Worm (Caenorhabditis elegans): Measurements from ENCODE around the gene R07A4.2.
A peak's percentile ranks its signal among the peaks of the same experiment; 100 is the strongest.

The R07A4.2 gene

DNA sequence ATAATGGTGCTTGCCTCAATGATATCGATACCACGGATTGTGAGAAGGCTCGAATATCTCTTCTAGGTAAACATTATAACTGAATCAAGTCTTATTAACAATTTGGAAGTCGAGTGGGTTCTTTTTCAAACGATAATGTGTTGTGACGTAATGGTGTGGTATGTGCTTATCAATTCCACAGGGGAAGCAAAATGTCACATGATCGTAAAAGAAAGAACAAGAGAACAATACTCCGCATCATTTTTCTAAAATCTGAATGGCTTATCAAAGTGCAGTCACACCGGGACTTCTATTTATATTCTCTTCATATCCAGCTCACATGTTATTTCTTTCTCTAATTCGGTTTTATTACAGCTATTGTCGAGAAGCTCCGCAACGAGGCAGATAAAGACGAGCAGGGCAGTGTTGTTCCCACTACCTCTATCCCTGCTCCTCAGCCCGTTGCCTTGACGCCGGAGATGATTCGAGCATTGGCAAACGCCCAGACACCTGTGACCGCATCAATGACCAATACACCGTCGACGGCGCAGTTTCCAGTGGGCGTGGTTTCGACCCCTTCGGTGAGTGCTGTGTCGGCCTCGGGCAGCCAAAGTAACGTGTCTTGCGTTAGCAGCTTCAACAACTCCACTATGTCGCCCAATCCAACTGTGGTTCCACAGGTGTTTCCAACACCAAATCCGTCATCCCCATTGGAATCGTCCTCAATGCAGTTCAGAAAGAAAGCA is 34.4 kb upstream of the R07A4.2 start:
- TF ChIP-seq gmeb-1 (tag; optimal IDR thresholded peaks at IDR 0.05): peak; percentile 11
- peak; percentile 33 for TF ChIP-seq fos-1 (tag; optimal IDR thresholded peaks at IDR 0.05)
- TF ChIP-seq crh-2 (tag; optimal IDR thresholded peaks at IDR 0.05): peak; percentile 6
- TF ChIP-seq peb-1 (tag; optimal IDR thresholded peaks at IDR 0.05): no peak
- peak; percentile 23 for TF ChIP-seq nhr-129 (tag; optimal IDR thresholded peaks at IDR 0.05)

DNA sequence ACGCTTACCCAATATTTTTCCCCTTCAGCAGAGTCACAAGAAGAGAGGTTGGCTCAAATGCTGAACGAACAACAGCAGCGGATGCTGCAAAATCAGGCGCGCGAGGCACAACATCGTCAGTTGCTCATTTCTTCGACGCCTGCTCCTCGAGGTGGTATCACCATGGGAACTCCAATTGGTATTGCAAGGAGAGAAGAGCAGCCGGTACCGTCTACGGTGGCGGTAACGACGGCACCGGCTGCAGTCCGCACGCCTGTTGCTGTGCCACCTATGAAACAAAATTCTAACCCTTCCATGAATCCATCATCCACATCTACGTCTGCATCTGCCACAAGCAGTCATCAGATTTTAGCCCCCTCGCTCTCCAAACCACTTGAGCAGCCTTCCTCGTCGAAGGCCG is 28.6 kb upstream of the R07A4.2 start:
- TF ChIP-seq lin-13 (GFP tag; optimal IDR thresholded peaks at IDR 0.05): no peak
- TF ChIP-seq Y55F3AM.14 (GFP tag; optimal IDR thresholded peaks at IDR 0.05): no peak
- no peak for TF ChIP-seq dmd-4 (tag; optimal IDR thresholded peaks at IDR 0.05)
- TF ChIP-seq nhr-237 (tag; optimal IDR thresholded peaks at IDR 0.05): no peak
- no peak for TF ChIP-seq sma-3 (GFP tag; optimal IDR thresholded peaks at IDR 0.05)
- no peak for TF ChIP-seq crh-2 (tag; optimal IDR thresholded peaks at IDR 0.05)
- TF ChIP-seq ztf-1 (GFP tag; conservative IDR thresholded peaks at IDR 0.05): no peak
- TF ChIP-seq ztf-11 (tag; optimal IDR thresholded peaks at IDR 0.05): no peak

DNA sequence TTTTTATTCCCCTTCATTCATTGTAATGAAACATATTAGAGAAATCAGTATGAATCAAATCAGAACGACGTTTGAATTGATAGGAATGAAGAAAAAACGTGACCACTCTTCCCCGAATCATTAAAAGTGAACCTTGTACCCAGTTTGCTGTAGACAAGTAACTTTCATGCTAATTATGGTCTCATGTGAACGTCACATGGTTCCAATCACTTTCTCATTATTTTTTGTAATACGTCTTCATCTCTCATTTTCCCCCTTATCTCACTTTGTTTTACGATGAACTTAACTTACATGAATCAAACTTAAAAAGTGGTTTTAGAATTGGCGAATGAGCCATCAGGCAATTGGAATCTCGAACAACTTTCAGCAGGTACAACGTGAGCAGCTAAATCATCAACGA is 26.5 kb upstream of the R07A4.2 start:
- TF ChIP-seq unc-62 (GFP tag; optimal IDR thresholded peaks at IDR 0.05): no peak
- TF ChIP-seq mbf-1 (tag; optimal IDR thresholded peaks at IDR 0.05): no peak
- peak; percentile 50 for TF ChIP-seq gmeb-1 (tag; optimal IDR thresholded peaks at IDR 0.05)
- TF ChIP-seq nhr-21 (tag; optimal IDR thresholded peaks at IDR 0.05): peak; percentile 67
- peak; percentile 83 for TF ChIP-seq sma-3 (GFP tag; optimal IDR thresholded peaks at IDR 0.05)
- peak; percentile 26 for TF ChIP-seq ztf-4 (tag; optimal IDR thresholded peaks at IDR 0.05)
- TF ChIP-seq peb-1 (tag; optimal IDR thresholded peaks at IDR 0.05): no peak
- TF ChIP-seq nhr-25 (tag; optimal IDR thresholded peaks at IDR 0.05): peak; percentile 92
- peak in 1 of 2 experiments; percentile 20 for TF ChIP-seq lsy-2 (tag; optimal IDR thresholded peaks at IDR 0.05)
- no peak for TF ChIP-seq aly-2 (tag; optimal IDR thresholded peaks at IDR 0.05)
- TF ChIP-seq crh-2 (tag; optimal IDR thresholded peaks at IDR 0.05): peak; percentile 77
- TF ChIP-seq sem-4 (tag; optimal IDR thresholded peaks at IDR 0.05): peak; percentile 30
- peak; percentile 90 for TF ChIP-seq blmp-1 (tag; optimal IDR thresholded peaks at IDR 0.05; ENCODE audit: insufficient read depth)
- peak; percentile 98 for TF ChIP-seq sma-9 (GFP tag; optimal IDR thresholded peaks at IDR 0.05)
- no peak for TF ChIP-seq sma-9 (tag; optimal IDR thresholded peaks at IDR 0.05)

DNA sequence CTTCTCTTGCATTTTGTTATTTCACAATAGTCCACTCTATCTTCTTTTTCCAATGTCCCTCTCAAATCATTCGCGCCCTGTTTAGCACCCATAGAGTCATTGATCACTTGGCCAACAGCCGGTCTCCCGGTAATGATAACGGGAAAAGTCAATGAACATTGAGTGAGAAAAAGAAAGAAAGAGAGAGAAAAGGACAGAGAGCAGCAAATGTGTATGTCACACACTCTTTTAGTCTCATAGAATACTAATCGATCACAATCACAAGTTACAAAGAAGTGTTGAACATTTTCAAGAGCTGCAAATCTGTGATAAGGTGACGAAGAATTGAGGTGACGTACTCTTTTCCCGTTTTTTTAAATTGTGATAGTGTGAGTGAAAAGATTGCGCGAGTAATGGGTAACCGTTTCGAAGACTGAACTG is 25.9 kb upstream of the R07A4.2 start:
- TF ChIP-seq sma-3 (GFP tag; optimal IDR thresholded peaks at IDR 0.05) (peak; percentile 85), Y55F3AM.14 (GFP tag; optimal IDR thresholded peaks at IDR 0.05) (no peak), skn-1 (tag; optimal IDR thresholded peaks at IDR 0.05) (no peak), ztf-11 (tag; optimal IDR thresholded peaks at IDR 0.05) (no peak), nhr-25 (tag; optimal IDR thresholded peaks at IDR 0.05) (peak; percentile 73), nhr-237 (tag; optimal IDR thresholded peaks at IDR 0.05) (no peak), gmeb-1 (tag; optimal IDR thresholded peaks at IDR 0.05) (peak; percentile 70), sma-9 (GFP tag; optimal IDR thresholded peaks at IDR 0.05) (peak; percentile 100), sma-9 (tag; optimal IDR thresholded peaks at IDR 0.05) (no peak), C34F6.9 (tag; optimal IDR thresholded peaks at IDR 0.05) (peak; percentile 52), sem-4 (tag; optimal IDR thresholded peaks at IDR 0.05) (peak; percentile 59), elt-3 (tag; optimal IDR thresholded peaks at IDR 0.05) (no peak), egl-27 (tag; optimal IDR thresholded peaks at IDR 0.05) (peak; percentile 61), nhr-11 (tag; optimal IDR thresholded peaks at IDR 0.05) (no peak), alr-1 (tag; optimal IDR thresholded peaks at IDR 0.05) (no peak), unc-62 (GFP tag; optimal IDR thresholded peaks at IDR 0.05) (no peak), nhr-21 (tag; optimal IDR thresholded peaks at IDR 0.05) (peak; percentile 68), blmp-1 (tag; optimal IDR thresholded peaks at IDR 0.05; ENCODE audit: insufficient read depth) (peak; percentile 18), ceh-82 (tag; optimal IDR thresholded peaks at IDR 0.05) (no peak), ztf-4 (tag; optimal IDR thresholded peaks at IDR 0.05) (peak; percentile 80), lin-13 (GFP tag; optimal IDR thresholded peaks at IDR 0.05) (peak; percentile 6), nhr-6 (tag; optimal IDR thresholded peaks at IDR 0.05) (peak; percentile 47), ama-1 (optimal IDR thresholded peaks at IDR 0.05) (peak; percentile 50), lsy-2 (tag; optimal IDR thresholded peaks at IDR 0.05) (peak in 1 of 2 experiments; percentile 73), lin-39 (tag; optimal IDR thresholded peaks at IDR 0.05) (peak; percentile 9), elt-1 (tag; optimal IDR thresholded peaks at IDR 0.05) (no peak), aly-2 (tag; optimal IDR thresholded peaks at IDR 0.05) (no peak), F13H6.1 (tag; optimal IDR thresholded peaks at IDR 0.05) (peak; percentile 89), fos-1 (tag; optimal IDR thresholded peaks at IDR 0.05) (peak; percentile 95), crh-2 (tag; optimal IDR thresholded peaks at IDR 0.05) (peak; percentile 84), mdl-1 (tag; optimal IDR thresholded peaks at IDR 0.05) (peak in 1 of 2 experiments; percentile 20), nhr-129 (tag; optimal IDR thresholded peaks at IDR 0.05) (peak; percentile 94), unc-55 (GFP tag; optimal IDR thresholded peaks at IDR 0.05) (no peak)

Measured in whole organism, L2 larva.